Fruit fly (Drosophila melanogaster): ENCODE data around the gene Fer2.
A peak's percentile ranks its signal among the peaks of the same experiment; 100 is the strongest.

The Fer2 gene

dm6 chr3R:16173500-16173899, 22.4 kb upstream of the Fer2 start:
- no peak for TF ChIP-seq Sox102F (GFP tag; optimal IDR thresholded peaks at IDR 0.05)
- no peak for TF ChIP-seq CG10669 (GFP tag; optimal IDR thresholded peaks at IDR 0.05)
- TF ChIP-seq Sox15 (GFP tag; optimal IDR thresholded peaks at IDR 0.05), result no peak
- no peak for TF ChIP-seq CG6808 (GFP tag; optimal IDR thresholded peaks at IDR 0.05)
- TF ChIP-seq CG11294 (GFP tag; IDR thresholded peaks at IDR 0.05), result no peak
- no peak for TF ChIP-seq eg (GFP tag; IDR thresholded peaks at IDR 0.05)
- TF ChIP-seq dsx (GFP tag; optimal IDR thresholded peaks at IDR 0.05; ENCODE audit: poor library complexity, severe bottlenecking), result no peak
- no peak for TF ChIP-seq Eip93F (GFP tag; optimal IDR thresholded peaks at IDR 0.05)
- no peak for TF ChIP-seq Hr38 (GFP tag; optimal IDR thresholded peaks at IDR 0.05)
- TF ChIP-seq topi (GFP tag; optimal IDR thresholded peaks at IDR 0.05), result no peak
- TF ChIP-seq pdm3 (GFP tag; optimal IDR thresholded peaks at IDR 0.05), result no peak
- TF ChIP-seq CG6854 (GFP tag; optimal IDR thresholded peaks at IDR 0.05), result no peak
- TF ChIP-seq acj6 (GFP tag; optimal IDR thresholded peaks at IDR 0.05), result no peak
- no peak for TF ChIP-seq net (GFP tag; optimal IDR thresholded peaks at IDR 0.05)
- no peak for TF ChIP-seq CG6792 (GFP tag; optimal IDR thresholded peaks at IDR 0.05)
- no peak for TF ChIP-seq Ets21C (GFP tag; optimal IDR thresholded peaks at IDR 0.05)
- no peak for TF ChIP-seq fd85E (GFP tag; optimal IDR thresholded peaks at IDR 0.05)
- no peak for TF ChIP-seq CG11902 (GFP tag; optimal IDR thresholded peaks at IDR 0.05)
- no peak for TF ChIP-seq Blimp-1 (GFP tag; optimal IDR thresholded peaks at IDR 0.05)

- TF ChIP-seq vri (GFP tag; optimal IDR thresholded peaks at IDR 0.05), result peak; percentile 34
- no peak for TF ChIP-seq fkh (GFP tag; optimal IDR thresholded peaks at IDR 0.05)
- TF ChIP-seq Eip78C (GFP tag), result no peak
These were observed 20.6 kb upstream of the Fer2 start, which contains the start of gene CG8925 for dm6 chr3R:16171747-16172146. TSS of gene CG8925 (plus strand) at chr3R:16171991.

DNA sequence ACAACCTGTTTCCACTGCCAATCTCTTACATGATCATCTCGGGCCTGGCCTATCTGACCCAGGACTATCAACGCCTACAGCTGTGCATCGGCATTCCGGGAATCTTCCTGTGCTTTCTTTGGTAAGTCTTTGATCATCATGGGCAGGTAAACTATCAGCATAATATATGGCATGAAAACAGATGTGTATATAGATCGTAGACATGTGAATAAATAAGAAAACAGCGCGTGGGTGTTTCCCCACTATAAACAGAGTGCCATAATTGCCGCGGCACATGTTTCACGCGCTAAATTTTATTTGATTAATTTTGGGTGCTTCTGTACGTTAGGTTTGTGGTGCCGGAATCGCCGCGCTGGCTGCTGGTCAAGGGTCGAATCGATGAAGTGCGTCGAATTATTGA, 17.0 kb upstream of the Fer2 start:
- TF ChIP-seq Eip93F (GFP tag; optimal IDR thresholded peaks at IDR 0.05) (no peak), lz (GFP tag; optimal IDR thresholded peaks at IDR 0.05) (no peak), CG15336 (GFP tag; IDR thresholded peaks at IDR 0.05) (no peak), svp (GFP tag) (no peak), fkh (GFP tag; optimal IDR thresholded peaks at IDR 0.05) (no peak), acj6 (GFP tag; optimal IDR thresholded peaks at IDR 0.05) (no peak), dac (GFP tag; optimal IDR thresholded peaks at IDR 0.05) (no peak), OdsH (GFP tag; optimal IDR thresholded peaks at IDR 0.05) (no peak), CG31627 (GFP tag; optimal IDR thresholded peaks at IDR 0.05) (no peak), esn (GFP tag; optimal IDR thresholded peaks at IDR 0.05) (no peak), CG7368 (GFP tag; optimal IDR thresholded peaks at IDR 0.05) (no peak), Ets21C (GFP tag; optimal IDR thresholded peaks at IDR 0.05) (no peak), salr (GFP tag; optimal IDR thresholded peaks at IDR 0.05) (no peak), CG9139 (GFP tag; optimal IDR thresholded peaks at IDR 0.05) (no peak), CG11294 (GFP tag; IDR thresholded peaks at IDR 0.05) (no peak), Sox15 (GFP tag; optimal IDR thresholded peaks at IDR 0.05) (no peak), Met (GFP tag; optimal IDR thresholded peaks at IDR 0.05) (no peak)

DNA sequence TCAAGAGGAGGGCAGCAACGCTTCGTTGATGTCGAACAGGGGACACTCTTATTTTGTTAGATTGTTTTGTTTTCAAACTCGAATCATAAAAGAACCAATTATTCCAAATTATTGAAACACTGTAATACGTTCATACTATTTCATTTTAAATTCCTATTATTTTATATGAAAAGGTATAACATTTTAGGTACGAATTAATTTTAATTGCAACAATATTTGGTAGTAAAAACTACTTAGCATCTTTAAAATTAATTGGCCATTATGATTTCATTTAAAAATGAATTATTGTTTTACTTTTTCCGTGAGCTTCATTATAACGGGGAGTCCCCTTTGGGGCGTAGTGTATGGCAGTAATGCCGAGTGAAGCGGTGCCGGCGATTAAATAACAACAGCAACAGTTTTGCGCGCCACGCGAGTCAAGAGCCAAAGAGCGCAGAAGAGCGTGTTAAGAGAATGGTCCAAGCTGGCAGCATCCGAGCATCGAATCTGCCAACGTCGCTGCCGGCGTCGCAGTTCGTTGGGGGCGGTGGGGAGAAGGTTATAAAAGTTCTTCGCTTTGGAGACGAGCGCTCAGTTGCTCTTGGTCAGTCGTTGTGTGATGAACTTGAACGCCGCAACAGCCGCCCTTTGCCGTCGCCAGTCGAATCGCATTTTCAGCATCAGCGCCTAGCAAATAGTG, 6.6 kb upstream of the Fer2 start:
- TF ChIP-seq fd85E (GFP tag; optimal IDR thresholded peaks at IDR 0.05) (peak; percentile 9), CG34406 (GFP tag; optimal IDR thresholded peaks at IDR 0.05) (peak; percentile 75), lz (GFP tag; optimal IDR thresholded peaks at IDR 0.05) (peak; percentile 61), CG6854 (GFP tag; optimal IDR thresholded peaks at IDR 0.05) (no peak), CG11902 (GFP tag; optimal IDR thresholded peaks at IDR 0.05) (peak; percentile 8), Blimp-1 (GFP tag; optimal IDR thresholded peaks at IDR 0.05) (peak; percentile 47), CG8319 (GFP tag; optimal IDR thresholded peaks at IDR 0.05) (peak; percentile 37), Hr38 (GFP tag; optimal IDR thresholded peaks at IDR 0.05) (no peak), achi (GFP tag; optimal IDR thresholded peaks at IDR 0.05) (peak; percentile 57), esn (GFP tag; optimal IDR thresholded peaks at IDR 0.05) (peak; percentile 81), Sox102F (GFP tag; optimal IDR thresholded peaks at IDR 0.05) (peak; percentile 74), Met (GFP tag; optimal IDR thresholded peaks at IDR 0.05) (peak; percentile 75), CG6163 (GFP tag; IDR thresholded peaks at IDR 0.05) (peak; percentile 45; the same call in 1 of the 3 replicates), Eip78C (GFP tag) (peak; percentile 92), eg (GFP tag; IDR thresholded peaks at IDR 0.05) (peak; percentile 61; the same call in 2 of the 3 replicates), Sox15 (GFP tag; optimal IDR thresholded peaks at IDR 0.05) (peak; percentile 29), CG10669 (GFP tag; optimal IDR thresholded peaks at IDR 0.05) (peak; percentile 57), dac (GFP tag; optimal IDR thresholded peaks at IDR 0.05) (peak; percentile 45), CG15336 (GFP tag; IDR thresholded peaks at IDR 0.05) (peak; percentile 79; the same call in 1 of the 2 replicates), CG8632 (GFP tag; optimal IDR thresholded peaks at IDR 0.05) (peak; percentile 69), Sox14 (GFP tag; optimal IDR thresholded peaks at IDR 0.05) (peak; percentile 65), Smox (GFP tag; optimal IDR thresholded peaks at IDR 0.05) (peak; percentile 72), CG8119 (GFP tag; IDR thresholded peaks at IDR 0.05) (peak; percentile 72; the same call in 2 of the 3 replicates), CG6276 (GFP tag; optimal IDR thresholded peaks at IDR 0.05) (peak; percentile 70), CG4318 (GFP tag; optimal IDR thresholded peaks at IDR 0.05) (peak; percentile 31), salr (GFP tag; optimal IDR thresholded peaks at IDR 0.05) (peak in 1 of 2 experiments; percentile 75), topi (GFP tag; optimal IDR thresholded peaks at IDR 0.05) (peak; percentile 78)

All from whole organism, prepupa.